Worm (Caenorhabditis elegans) whole organism, L4/young adult: Measurements from ENCODE around the gene F12F6.7.

Source experiments
- W03F9.2 ChIP-seq: fragments of 150-350 bp; optimal IDR thresholded peaks from 2 replicates; lab custom pipeline; 2014; ENCODE audit warnings: missing biosample characterization, missing genetic modification characterization
- him-1 ChIP-seq: sonication (generic microtip); optimal IDR thresholded peaks from 2 replicates; lab custom pipeline; 2016; ENCODE audit warnings: missing genotype, missing genetic modification reagents, missing genetic modification characterization, missing compliant biosample characterization

DNA sequence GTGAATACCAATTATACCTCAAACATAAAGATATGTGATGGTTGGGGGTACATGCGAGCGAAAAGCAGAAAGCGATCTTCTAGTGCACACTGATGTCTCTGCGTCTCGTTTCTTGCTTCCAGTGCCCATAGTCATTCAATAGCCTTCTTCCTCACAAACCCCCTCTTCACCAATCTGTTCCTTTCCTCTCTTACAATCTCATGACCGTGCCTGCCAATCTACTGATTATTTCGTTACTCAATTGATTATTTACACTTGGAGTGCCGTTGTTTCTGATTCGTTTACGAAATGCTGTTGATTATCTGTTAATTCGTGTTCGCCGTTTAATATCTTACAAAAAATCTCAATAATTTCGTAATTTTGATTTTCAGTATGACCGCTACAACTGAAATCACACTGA, 23.2 kb upstream of the F12F6.7 start:
- TF ChIP-seq him-1 (tag; lab: Kevin White, UChicago) (no peak), W03F9.2 (tag; lab: Kevin White, UChicago) (no peak)
